Fruit fly (Drosophila melanogaster) whole organism, embryonic: ENCODE data around the gene ND-B17.2.

Source experiments
- Adf1 ChIP-seq: fragments of 200-800 bp; sonication (Bioruptor generic); IDR thresholded peaks from 2 replicates; pipeline ENCODE4 v1.3.6; 2022; ENCODE audit warnings: missing biosample characterization, missing genetic modification characterization
- Bdp1 ChIP-seq: fragments of 200-800 bp; sonication (Bioruptor generic); optimal IDR thresholded peaks from 3 replicates; lab custom pipeline; 2016; ENCODE audit warnings: missing biosample characterization, missing genetic modification characterization
- CG10431 ChIP-seq: fragments of 200-800 bp; sonication (Bioruptor generic); optimal IDR thresholded peaks from 3 replicates; lab custom pipeline; 2018; ENCODE audit warnings: missing biosample characterization, mild to moderate bottlenecking, missing genetic modification characterization
- CG10979 ChIP-seq: fragments of 200-800 bp; sonication (Bioruptor generic); optimal IDR thresholded peaks from 2 replicates; lab custom pipeline; 2018; ENCODE audit warnings: missing biosample characterization, mild to moderate bottlenecking, missing genetic modification characterization, moderate library complexity
- CG12659 ChIP-seq: fragments of 200-800 bp; sonication (Bioruptor generic); optimal IDR thresholded peaks from 3 replicates; lab custom pipeline; 2017; ENCODE audit warnings: mild to moderate bottlenecking, missing biosample characterization, missing genetic modification reagents, missing genetic modification characterization
- CG13287 ChIP-seq: fragments of 200-800 bp; sonication (Bioruptor generic); IDR thresholded peaks from 2 replicates; pipeline ENCODE4 v1.3.6; 2022; ENCODE audit warnings: missing biosample characterization, missing genetic modification characterization; ENCODE audit not compliant: partially characterized antibody
- CG14014 ChIP-seq: fragments of 200-800 bp; sonication (Bioruptor generic); IDR thresholded peaks from 2 replicates; pipeline ENCODE4 v1.3.6; 2022; ENCODE audit warnings: missing biosample characterization, missing genetic modification characterization
- CG15073 ChIP-seq: fragments of 200-800 bp; sonication (Bioruptor generic); optimal IDR thresholded peaks from 2 replicates; lab custom pipeline; 2016; ENCODE audit warnings: missing biosample characterization, missing genetic modification characterization
- CG15479 ChIP-seq: fragments of 200-800 bp; sonication (Bioruptor generic); optimal IDR thresholded peaks from 3 replicates; lab custom pipeline; 2019; ENCODE audit warnings: missing biosample characterization, mild to moderate bottlenecking, missing genetic modification characterization, moderate library complexity
- CG17186 ChIP-seq: fragments of 200-800 bp; sonication (Bioruptor generic); optimal IDR thresholded peaks from 3 replicates; lab custom pipeline; 2017; ENCODE audit warnings: missing biosample characterization, missing genetic modification reagents, missing genetic modification characterization
- CG18619 ChIP-seq: fragments of 200-800 bp; sonication (Bioruptor generic); optimal IDR thresholded peaks from 3 replicates; lab custom pipeline; 2017; ENCODE audit warnings: missing biosample characterization, mild to moderate bottlenecking, missing genetic modification characterization
- CG31365 ChIP-seq: fragments of 200-800 bp; sonication (Bioruptor generic); optimal IDR thresholded peaks from 2 replicates; lab custom pipeline; 2018; ENCODE audit warnings: missing biosample characterization, mild to moderate bottlenecking, missing genetic modification characterization
- CG3847 ChIP-seq: fragments of 200-800 bp; sonication (Bioruptor generic); IDR thresholded peaks from 2 replicates; pipeline ENCODE4 v1.3.6; 2022; ENCODE audit warnings: missing biosample characterization, missing genetic modification characterization
- CG4820 ChIP-seq: fragments of 200-800 bp; sonication (Bioruptor generic); optimal IDR thresholded peaks from 3 replicates; lab custom pipeline; 2016; ENCODE audit warnings: missing biosample characterization, missing genetic modification characterization
- CG7963 ChIP-seq: fragments of 200-800 bp; sonication (Bioruptor generic); IDR thresholded peaks from 3 replicates; pipeline ENCODE4 v1.3.6; 2022; ENCODE audit warnings: missing biosample characterization, missing genetic modification characterization; ENCODE audit not compliant: partially characterized antibody
- CG8924 ChIP-seq: fragments of 200-800 bp; optimal IDR thresholded peaks from 3 replicates; lab custom pipeline; 2019; ENCODE audit warnings: missing biosample characterization, mild to moderate bottlenecking, missing genetic modification characterization, moderate library complexity
- CG9437 ChIP-seq: fragments of 200-800 bp; sonication (Bioruptor generic); optimal IDR thresholded peaks from 2 replicates; lab custom pipeline; 2018; ENCODE audit warnings: missing biosample characterization, mild to moderate bottlenecking, missing genetic modification characterization
- CG9609 ChIP-seq: fragments of 200-800 bp; sonication (Bioruptor generic); optimal IDR thresholded peaks from 3 replicates; lab custom pipeline; 2016; ENCODE audit warnings: missing biosample characterization, missing genetic modification characterization
- D19B ChIP-seq: fragments of 200-800 bp; sonication (Bioruptor generic); optimal IDR thresholded peaks from 2 replicates; lab custom pipeline; 2017; ENCODE audit warnings: missing biosample characterization, mild to moderate bottlenecking, missing genetic modification characterization
- Dek ChIP-seq: fragments of 200-800 bp; sonication (Bioruptor generic); optimal IDR thresholded peaks from 3 replicates; lab custom pipeline; 2019; ENCODE audit warnings: missing biosample characterization, mild to moderate bottlenecking, missing genetic modification characterization, moderate library complexity
- Gsc ChIP-seq: fragments of 200-800 bp; sonication (Bioruptor generic); IDR thresholded peaks from 2 replicates; pipeline ENCODE4 v1.3.6; 2022; ENCODE audit warnings: missing biosample characterization, missing genetic modification characterization
- HLH54F ChIP-seq: fragments of 200-800 bp; sonication (Bioruptor generic); optimal IDR thresholded peaks from 3 replicates; lab custom pipeline; 2016; ENCODE audit warnings: missing biosample characterization, missing genetic modification characterization
- Hr78 ChIP-seq, 2 experiments: fragments of 200-800 bp in 1 of 2; fragments of >200 bp in 1 of 2; sonication (Bioruptor generic) in 1 of 2; optimal IDR thresholded peaks; 2 replicates each; lab custom pipeline; 2017 to 2019; ENCODE audit warnings: missing biosample characterization in 2 of 2, missing genetic modification characterization in 2 of 2, mild to moderate bottlenecking in 1 of 2, moderate library complexity in 1 of 2
- Lim3 ChIP-seq: fragments of 200-800 bp; sonication (Bioruptor generic); IDR thresholded peaks from 2 replicates; pipeline ENCODE4 v1.3.6; 2022; ENCODE audit warnings: missing biosample characterization, missing genetic modification characterization
- Lpt ChIP-seq: fragments of >200 bp; optimal IDR thresholded peaks from 2 replicates; lab custom pipeline; 2018; ENCODE audit warnings: missing biosample characterization, missing genetic modification characterization
- Mrtf ChIP-seq: fragments of 200-800 bp; sonication (Bioruptor generic); IDR thresholded peaks from 3 replicates; pipeline ENCODE4 v1.3.6; 2022; ENCODE audit warnings: missing biosample characterization, missing genetic modification characterization
- NK7.1 ChIP-seq: fragments of 200-800 bp; sonication (Bioruptor generic); optimal IDR thresholded peaks from 3 replicates; lab custom pipeline; 2016; ENCODE audit warnings: missing biosample characterization, missing genetic modification characterization
- Poxn ChIP-seq: fragments of 200-800 bp; sonication (Bioruptor generic); IDR thresholded peaks from 2 replicates; pipeline ENCODE4 v1.3.6; 2022; ENCODE audit warnings: missing biosample characterization, missing genetic modification characterization
- ac ChIP-seq: fragments of 200-800 bp; sonication (Bioruptor generic); optimal IDR thresholded peaks from 3 replicates; lab custom pipeline; 2017; ENCODE audit warnings: missing biosample characterization, mild to moderate bottlenecking, missing genetic modification characterization
- al ChIP-seq: fragments of 200-800 bp; sonication (Bioruptor generic); IDR thresholded peaks from 2 replicates; pipeline ENCODE4 v1.3.6; 2022; ENCODE audit warnings: missing biosample characterization, missing genetic modification characterization
- ato ChIP-seq: fragments of 200-800 bp; sonication (Bioruptor generic); IDR thresholded peaks from 2 replicates; pipeline ENCODE4 v1.3.6; 2022; ENCODE audit warnings: missing biosample characterization, missing genetic modification characterization; ENCODE audit not compliant: partially characterized antibody
- br ChIP-seq: fragments of >200 bp; optimal IDR thresholded peaks from 2 replicates; lab custom pipeline; 2017
- chn ChIP-seq: fragments of 200-800 bp; sonication (Bioruptor generic); optimal IDR thresholded peaks from 2 replicates; lab custom pipeline; 2016; ENCODE audit warnings: missing biosample characterization, missing genetic modification characterization
- corto ChIP-seq: fragments of 200-800 bp; sonication (Bioruptor generic); optimal IDR thresholded peaks from 2 replicates; lab custom pipeline; 2016; ENCODE audit warnings: missing biosample characterization, mild to moderate bottlenecking, missing genetic modification characterization, moderate library complexity
- cwo ChIP-seq: fragments of 200-800 bp; sonication (Bioruptor generic); optimal IDR thresholded peaks from 3 replicates; lab custom pipeline; 2017; ENCODE audit warnings: missing biosample characterization, missing genetic modification characterization, mild to moderate bottlenecking, moderate library complexity, missing genetic modification reagents
- ems ChIP-seq: fragments of 200-800 bp; sonication (Bioruptor generic); optimal IDR thresholded peaks from 3 replicates; lab custom pipeline; 2016; ENCODE audit warnings: missing biosample characterization, missing genetic modification characterization
- esg ChIP-seq: fragments of 200-800 bp; sonication (Bioruptor generic); conservative IDR thresholded peaks from 2 replicates; pipeline ENCODE4 v1.3.6; 2022; ENCODE audit warnings: missing biosample characterization, missing genetic modification characterization
- ewg ChIP-seq: fragments of 200-800 bp; sonication (Bioruptor generic); optimal IDR thresholded peaks from 3 replicates; lab custom pipeline; 2017; ENCODE audit warnings: mild to moderate bottlenecking, missing biosample characterization, missing genetic modification reagents, missing genetic modification characterization
- grau ChIP-seq: fragments of 200-800 bp; optimal IDR thresholded peaks from 3 replicates; lab custom pipeline; 2019; ENCODE audit warnings: missing biosample characterization, mild to moderate bottlenecking, missing genetic modification characterization, moderate library complexity
- jumu ChIP-seq: fragments of 200-800 bp; sonication (Bioruptor generic); optimal IDR thresholded peaks from 3 replicates; lab custom pipeline; 2016; ENCODE audit warnings: missing biosample characterization, missing genetic modification characterization
- nmo ChIP-seq: fragments of 200-800 bp; sonication (Bioruptor generic); optimal IDR thresholded peaks from 2 replicates; lab custom pipeline; 2018; ENCODE audit warnings: missing biosample characterization, mild to moderate bottlenecking, missing genetic modification characterization, moderate library complexity
- nom ChIP-seq: fragments of 200-800 bp; sonication (Bioruptor generic); optimal IDR thresholded peaks from 2 replicates; lab custom pipeline; 2017; ENCODE audit warnings: missing biosample characterization, missing genetic modification characterization, mild to moderate bottlenecking, moderate library complexity, missing genetic modification reagents
- odd ChIP-seq: fragments of 200-800 bp; sonication (Bioruptor generic); optimal IDR thresholded peaks from 2 replicates; lab custom pipeline; 2017; ENCODE audit warnings: missing biosample characterization, mild to moderate bottlenecking, missing genetic modification characterization
- pfk ChIP-seq: fragments of 200-800 bp; sonication (Bioruptor generic); optimal IDR thresholded peaks from 2 replicates; lab custom pipeline; 2018; ENCODE audit warnings: missing biosample characterization, mild to moderate bottlenecking, missing genetic modification characterization, moderate library complexity
- pnt ChIP-seq: fragments of 200-800 bp; sonication (Bioruptor generic); optimal IDR thresholded peaks from 3 replicates; lab custom pipeline; 2016; ENCODE audit warnings: missing biosample characterization, missing genetic modification characterization
- psq ChIP-seq: fragments of 200-800 bp; sonication (Bioruptor generic); optimal IDR thresholded peaks from 2 replicates; lab custom pipeline; 2017; ENCODE audit warnings: missing biosample characterization, missing genetic modification characterization
- pzg ChIP-seq: fragments of 200-800 bp; sonication (Bioruptor generic); optimal IDR thresholded peaks from 3 replicates; lab custom pipeline; 2018; ENCODE audit warnings: missing biosample characterization, mild to moderate bottlenecking, missing genetic modification characterization, moderate library complexity
- sens-2 ChIP-seq: fragments of 200-800 bp; sonication (Bioruptor generic); IDR thresholded peaks from 2 replicates; pipeline ENCODE4 v1.3.6; 2022; ENCODE audit warnings: missing biosample characterization, missing genetic modification characterization
- sim ChIP-seq: fragments of 200-800 bp; sonication (Bioruptor generic); IDR thresholded peaks from 2 replicates; pipeline ENCODE4 v1.3.6; 2022; ENCODE audit warnings: missing biosample characterization, missing genetic modification characterization
- twi ChIP-seq: fragments of 200-800 bp; optimal IDR thresholded peaks from 2 replicates; lab custom pipeline; 2019; ENCODE audit warnings: missing biosample characterization, mild to moderate bottlenecking, missing genetic modification characterization, moderate library complexity
- zen2 ChIP-seq: fragments of 200-800 bp; sonication (Bioruptor generic); IDR thresholded peaks from 3 replicates; pipeline ENCODE4 v1.3.6; 2022; ENCODE audit warnings: missing biosample characterization, missing genetic modification characterization; ENCODE audit not compliant: partially characterized antibody

Gene ND-B17.2

dm6 chr2L:2585285-2585684, 5.3 kb upstream of the ND-B17.2 start, which contains the start of gene Drp1 (continued):
- no peak for TF ChIP-seq corto (GFP tag; lab: Kevin White, UChicago)
- no peak for TF ChIP-seq ac (GFP tag; lab: Kevin White, UChicago)
- peak; percentile 71 for TF ChIP-seq CG12659 (GFP tag; lab: Kevin White, UChicago)
- TF ChIP-seq sens-2 (GFP tag; lab: Robert Waterston, UW), result no peak
- no peak for TF ChIP-seq CG31365
- peak; percentile 61 for TF ChIP-seq ato
- 0 out of 3 replicates have a peak, but pooled peaks have one; percentile 27 for TF ChIP-seq Mrtf (GFP tag; lab: Robert Waterston, UW)
- TF ChIP-seq grau (tag; lab: Kevin White, UChicago), result peak; percentile 37
- no peak for TF ChIP-seq Lpt
- TF ChIP-seq ems (GFP tag; lab: Kevin White, UChicago), result peak; percentile 58
- no peak for TF ChIP-seq al (GFP tag; lab: Robert Waterston, UW)
- no peak for TF ChIP-seq esg (GFP tag; lab: Robert Waterston, UW)
- TF ChIP-seq Poxn (GFP tag; lab: Robert Waterston, UW), result no peak
- no peak for TF ChIP-seq odd
- no peak for TF ChIP-seq cwo (GFP tag; lab: Kevin White, UChicago)
- no peak for TF ChIP-seq D19B (GFP tag; lab: Kevin White, UChicago)
- peak; percentile 25 for TF ChIP-seq CG18619
- TF ChIP-seq pzg, result peak; percentile 98
- no peak for TF ChIP-seq Lim3 (GFP tag; lab: Robert Waterston, UW)
- TF ChIP-seq jumu (GFP tag; lab: Kevin White, UChicago), result peak; percentile 75
- TF ChIP-seq sim (GFP tag; lab: Robert Waterston, UW), result no peak
- TF ChIP-seq CG15479 (GFP tag; lab: Kevin White, UChicago), result no peak
- peak; percentile 28 for TF ChIP-seq Bdp1 (GFP tag; lab: Kevin White, UChicago)
- TF ChIP-seq Gsc (GFP tag; lab: Robert Waterston, UW), result no peak
- peak; percentile 88 for TF ChIP-seq CG13287
- TF ChIP-seq CG9609 (GFP tag; lab: Kevin White, UChicago), result peak; percentile 63
- TF ChIP-seq CG4820 (GFP tag; lab: Kevin White, UChicago), result no peak
- TF ChIP-seq nom (GFP tag; lab: Kevin White, UChicago), result no peak
- peak; percentile 53 for TF ChIP-seq chn (GFP tag; lab: Kevin White, UChicago)
- no peak for TF ChIP-seq psq
- no peak for TF ChIP-seq CG10431 (GFP tag; lab: Kevin White, UChicago)
- peak; percentile 12 for TF ChIP-seq ewg
- peak; percentile 97 for TF ChIP-seq CG3847
- peak; percentile 76 for TF ChIP-seq CG17186 (GFP tag; lab: Kevin White, UChicago)
- peak; percentile 40 for TF ChIP-seq nmo (GFP tag; lab: Kevin White, UChicago)
- TF ChIP-seq Hr78 (GFP tag; optimal IDR thresholded peaks at IDR 0.05; lab: Kevin White, UChicago), result no peak
- TF ChIP-seq br, result no peak
- TF ChIP-seq pfk, result peak; percentile 3
- TF ChIP-seq CG9437 (GFP tag; lab: Kevin White, UChicago), result no peak
- peak; percentile 61; the same call in 2 of the 3 replicates for TF ChIP-seq zen2 (GFP tag; lab: Robert Waterston, UW)
- TF ChIP-seq CG8924 (tag; lab: Kevin White, UChicago), result no peak
- TF ChIP-seq pnt, result peak; percentile 46
- no peak for TF ChIP-seq Dek (tag; lab: Kevin White, UChicago)
- peak; percentile 57; the same call in 1 of the 3 replicates for TF ChIP-seq CG7963 (GFP tag; lab: Robert Waterston, UW)
- no peak for TF ChIP-seq CG10979
- no peak for TF ChIP-seq NK7.1 (GFP tag; lab: Kevin White, UChicago)
- TF ChIP-seq Adf1, result no peak
- TF ChIP-seq HLH54F (GFP tag; lab: Kevin White, UChicago), result peak; percentile 60
- TF ChIP-seq twi (tag; lab: Kevin White, UChicago), result no peak
- TF ChIP-seq CG14014, result peak; percentile 47; the same call in 1 of the 2 replicates
- no peak for TF ChIP-seq CG15073 (GFP tag; lab: Kevin White, UChicago)
